Fruit fly (Drosophila melanogaster): Measurements from ENCODE around the gene CG31141.
A peak's percentile ranks its signal among the peaks of the same experiment; 100 is the strongest.

dm6 chr3R:23911073-23911690 lies 11.9 kb upstream of the CG31141 start:
- TF ChIP-seq psq (GFP tag; optimal IDR thresholded peaks at IDR 0.05) = no peak
- TF ChIP-seq N (GFP tag; optimal IDR thresholded peaks at IDR 0.05) = no peak
- no peak for TF ChIP-seq tai (GFP tag; optimal IDR thresholded peaks at IDR 0.05)
- no peak for TF ChIP-seq Hnf4 (GFP tag; optimal IDR thresholded peaks at IDR 0.05)
- peak; percentile 11 for TF ChIP-seq Dfd (GFP tag; optimal IDR thresholded peaks at IDR 0.05)
- TF ChIP-seq rgr (GFP tag; optimal IDR thresholded peaks at IDR 0.05) = no peak
- TF ChIP-seq GATAd (GFP tag; optimal IDR thresholded peaks at IDR 0.05) = no peak
- no peak for TF ChIP-seq Sp1 (GFP tag; optimal IDR thresholded peaks at IDR 0.05)

Measured in whole organism, wandering third instar larva.